Worm (Caenorhabditis elegans): ENCODE data around the gene srg-64.

ce11 chrX:15766861-15767260 is 26.4 kb upstream of the srg-64 start:
- TF ChIP-seq T22C8.4 (GFP tag; IDR thresholded peaks at IDR 0.05) (no peak), klf-2 (GFP tag; conservative IDR thresholded peaks at IDR 0.05) (no peak), med-1 (GFP tag; optimal IDR thresholded peaks at IDR 0.05; ENCODE audit: insufficient read depth) (no peak)
